Worm (Caenorhabditis elegans) whole organism, L1 larva: ENCODE data around the gene sru-31.

Experiments
- dpl-1 ChIP-seq, 3 experiments: fragments of 150-350 bp in 2 of 3; sonication (generic microtip) in 1 of 3; optimal IDR thresholded peaks; 2 replicates each; lab custom pipeline; 2014 to 2017; ENCODE audit warnings: missing biosample characterization in 3 of 3, missing genetic modification characterization in 3 of 3, missing genetic modification reagents in 3 of 3
- elt-3 ChIP-seq, 6 experiments: fragments of 150-350 bp in 1 of 6; sonication (generic microtip); optimal IDR thresholded peaks; 2 replicates each; lab custom pipeline; 2017 to 2018; ENCODE audit warnings: missing biosample characterization in 6 of 6, missing genetic modification characterization in 6 of 6, inconsistent platforms in 1 of 6
- grh-1 ChIP-seq: fragments of 200-800 bp; sonication (Bioruptor generic); IDR thresholded peaks from 2 replicates; pipeline ENCODE4 v1.3.6; 2022; ENCODE audit warnings: missing genetic modification reagents, missing genetic modification characterization, missing compliant biosample characterization
- lin-14 ChIP-seq: fragments of 200-800 bp; sonication (Bioruptor generic); optimal IDR thresholded peaks from 2 replicates; lab custom pipeline; 2018; ENCODE audit warnings: mild to moderate bottlenecking, missing genetic modification characterization, moderate library complexity, missing compliant biosample characterization
- nhr-11 ChIP-seq: fragments of 150-350 bp; optimal IDR thresholded peaks from 2 replicates; lab custom pipeline; 2014; ENCODE audit warnings: missing biosample characterization, missing genetic modification characterization
- nhr-77 ChIP-seq: fragments of 150-350 bp; optimal IDR thresholded peaks from 2 replicates; lab custom pipeline; 2014; ENCODE audit warnings: missing biosample characterization, missing genetic modification characterization
- sox-4 ChIP-seq: sonication (generic microtip); optimal IDR thresholded peaks from 2 replicates; lab custom pipeline; 2016; ENCODE audit warnings: missing genetic modification characterization, missing compliant biosample characterization
- sptf-1 ChIP-seq: fragments of 150-350 bp; optimal IDR thresholded peaks from 2 replicates; lab custom pipeline; 2014; ENCODE audit warnings: missing biosample characterization, missing genetic modification characterization
- tbx-2 ChIP-seq: sonication (generic microtip); optimal IDR thresholded peaks from 2 replicates; lab custom pipeline; 2016; ENCODE audit warnings: missing genetic modification characterization, missing compliant biosample characterization

DNA sequence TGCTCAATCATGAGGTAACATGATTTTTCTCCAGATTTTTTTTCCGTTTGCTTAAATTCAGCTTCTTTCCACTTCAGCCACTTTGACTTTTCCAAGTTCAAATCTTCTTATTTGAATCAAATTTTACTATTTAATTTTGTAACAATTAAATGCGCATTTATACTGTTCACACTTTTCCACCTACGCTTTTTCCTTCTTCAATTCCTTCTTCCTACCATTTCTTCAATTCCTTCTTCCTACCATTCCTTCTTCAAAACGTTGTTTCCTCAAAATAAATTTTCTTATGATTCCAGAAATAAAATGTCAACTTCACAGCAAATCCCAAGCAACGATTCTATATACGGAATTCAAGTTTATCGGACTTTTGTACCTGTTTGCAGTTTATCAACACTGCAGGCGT lies at the start of gene sru-31:
- no peak for TF ChIP-seq sptf-1 (tag; lab: Kevin White, UChicago)
- TF ChIP-seq sox-4 (tag; lab: Kevin White, UChicago): no peak
- TF ChIP-seq lin-14 (GFP tag; lab: Kevin White, UChicago): no peak
- TF ChIP-seq nhr-11: no peak
- TF ChIP-seq dpl-1 (GFP tag; optimal IDR thresholded peaks at IDR 0.05; lab: Kevin White, UChicago): no peak
- no peak for TF ChIP-seq tbx-2 (tag; lab: Kevin White, UChicago)
- TF ChIP-seq elt-3 (tag; optimal IDR thresholded peaks at IDR 0.05; lab: Kevin White, UChicago): no peak
- TF ChIP-seq nhr-77: no peak
- TF ChIP-seq grh-1 (GFP tag; lab: Robert Waterston, UW): no peak
